Fruit fly (Drosophila melanogaster) whole organism, prepupa: ENCODE results near the gene Cpr66Cb.
A peak's percentile ranks its signal among the peaks of the same experiment; 100 is the strongest.

Experiments used
- CG10631 ChIP-seq: fragments of 200-800 bp; sonication (Bioruptor generic); optimal IDR thresholded peaks from 2 replicates; lab custom pipeline; 2016; ENCODE audit warnings: missing biosample characterization, missing genetic modification characterization
- CG10669 ChIP-seq: fragments of 200-800 bp; sonication (Bioruptor generic); optimal IDR thresholded peaks from 3 replicates; lab custom pipeline; 2018; ENCODE audit warnings: missing biosample characterization, mild to moderate bottlenecking, missing genetic modification characterization, moderate library complexity
- CG11902 ChIP-seq: fragments of 200-800 bp; sonication (Bioruptor generic); optimal IDR thresholded peaks from 3 replicates; lab custom pipeline; 2016; ENCODE audit warnings: missing biosample characterization, missing genetic modification characterization
- CG15336 ChIP-seq: fragments of 200-800 bp; sonication (Bioruptor generic); IDR thresholded peaks from 2 replicates; pipeline ENCODE4 v1.3.6; 2022; ENCODE audit warnings: missing biosample characterization, missing genetic modification characterization
- CG32006 ChIP-seq: fragments of 200-800 bp; sonication (Bioruptor generic); optimal IDR thresholded peaks from 3 replicates; lab custom pipeline; 2017; ENCODE audit warnings: missing biosample characterization, mild to moderate bottlenecking, missing genetic modification characterization
- CG6792 ChIP-seq: fragments of 200-800 bp; sonication (Bioruptor generic); optimal IDR thresholded peaks from 3 replicates; lab custom pipeline; 2016; ENCODE audit warnings: missing biosample characterization, missing genetic modification characterization
- CG6854 ChIP-seq: fragments of 200-800 bp; sonication (Bioruptor generic); optimal IDR thresholded peaks from 2 replicates; lab custom pipeline; 2017; ENCODE audit warnings: missing biosample characterization, mild to moderate bottlenecking, missing genetic modification characterization
- Eip93F ChIP-seq: fragments of 200-800 bp; sonication (Bioruptor generic); optimal IDR thresholded peaks from 2 replicates; lab custom pipeline; 2016; ENCODE audit warnings: missing biosample characterization, mild to moderate bottlenecking, missing genetic modification characterization
- Gug ChIP-seq: fragments of 200-800 bp; sonication (Bioruptor generic); IDR thresholded peaks from 2 replicates; pipeline ENCODE4 v1.3.6; 2022; ENCODE audit warnings: missing biosample characterization, missing genetic modification characterization
- Hr4 ChIP-seq: fragments of 200-800 bp; sonication (Bioruptor generic); optimal IDR thresholded peaks from 3 replicates; lab custom pipeline; 2016; ENCODE audit warnings: missing biosample characterization, missing genetic modification characterization
- Met ChIP-seq: fragments of 200-800 bp; sonication (Bioruptor generic); optimal IDR thresholded peaks from 3 replicates; lab custom pipeline; 2016; ENCODE audit warnings: missing biosample characterization, missing genetic modification characterization
- Smox ChIP-seq: fragments of 200-800 bp; sonication (Bioruptor generic); optimal IDR thresholded peaks from 3 replicates; lab custom pipeline; 2016; ENCODE audit warnings: missing biosample characterization, missing genetic modification characterization
- esn ChIP-seq: fragments of 200-800 bp; sonication (Bioruptor generic); optimal IDR thresholded peaks from 2 replicates; lab custom pipeline; 2016; ENCODE audit warnings: missing biosample characterization, mild to moderate bottlenecking, missing genetic modification characterization, moderate library complexity
- pdm3 ChIP-seq: fragments of 200-800 bp; sonication (Bioruptor generic); optimal IDR thresholded peaks from 3 replicates; lab custom pipeline; 2016; ENCODE audit warnings: missing biosample characterization, missing genetic modification characterization
- topi ChIP-seq: fragments of 200-800 bp; sonication (Bioruptor generic); optimal IDR thresholded peaks from 3 replicates; lab custom pipeline; 2016; ENCODE audit warnings: missing biosample characterization, missing genetic modification characterization

The Cpr66Cb gene

dm6 chr3L:8385055-8385454 is 48.6 kb downstream of the Cpr66Cb start (continued):
- peak; percentile 84 for TF ChIP-seq topi (GFP tag; lab: Kevin White, UChicago)
- peak; percentile 81 for TF ChIP-seq CG11902
- peak; percentile 68 for TF ChIP-seq Smox
- TF ChIP-seq Hr4, result peak; percentile 81
- peak; percentile 83 for TF ChIP-seq CG10631 (GFP tag; lab: Kevin White, UChicago)
- TF ChIP-seq CG6792, result peak; percentile 85
- TF ChIP-seq CG10669, result peak; percentile 84
- no peak for TF ChIP-seq Eip93F (GFP tag; lab: Kevin White, UChicago)
- TF ChIP-seq Met (GFP tag; lab: Kevin White, UChicago), result peak; percentile 77
- TF ChIP-seq CG32006 (GFP tag; lab: Kevin White, UChicago), result peak; percentile 94
- TF ChIP-seq pdm3 (GFP tag; lab: Kevin White, UChicago), result peak; percentile 87
- peak; percentile 82 for TF ChIP-seq esn
- peak; percentile 62 for TF ChIP-seq Gug (GFP tag; lab: Robert Waterston, UW)
- TF ChIP-seq CG15336 (GFP tag; lab: Robert Waterston, UW), result peak; percentile 85
- TF ChIP-seq CG6854 (GFP tag; lab: Kevin White, UChicago), result peak; percentile 28
